Worm (Caenorhabditis elegans): ENCODE measurements around the gene tex-2.

tex-2 gene

DNA sequence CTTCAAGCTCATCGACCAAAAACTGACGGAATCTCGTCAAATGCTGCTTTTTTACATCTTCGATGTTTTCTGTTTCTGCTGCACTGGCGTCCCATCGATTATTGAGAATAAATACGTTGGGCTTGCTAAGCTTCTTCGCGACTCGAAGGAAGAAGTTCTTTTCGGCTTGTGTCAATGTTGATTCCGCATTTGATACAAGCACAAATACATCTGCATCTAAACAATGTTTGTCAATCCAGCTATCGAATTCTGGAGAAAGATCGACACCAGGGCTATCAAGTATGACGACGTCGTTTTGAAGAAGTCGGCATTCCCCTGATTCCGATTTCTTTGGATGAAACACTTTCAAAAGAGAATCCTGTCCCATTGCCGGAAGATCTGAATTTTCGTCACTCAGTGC lies 38.3 kb downstream of the tex-2 start:
- TF ChIP-seq T20F7.1 (GFP tag; optimal IDR thresholded peaks at IDR 0.05): no peak
- TF ChIP-seq Y105C5A.15 (GFP tag; IDR thresholded peaks at IDR 0.05): no peak
- peak; percentile 93 for TF ChIP-seq aha-1 (tag)
- TF ChIP-seq dmd-9 (GFP tag; IDR thresholded peaks at IDR 0.05): no peak
- TF ChIP-seq tra-1 (GFP tag; IDR thresholded peaks at IDR 0.05): no peak
- TF ChIP-seq php-3 (GFP tag; IDR thresholded peaks at IDR 0.05): no peak

- TF ChIP-seq vab-7 (GFP tag; IDR thresholded peaks at IDR 0.05) (no peak), set-16 (GFP tag; IDR thresholded peaks at IDR 0.05) (no peak), lin-39 (tag; optimal IDR thresholded peaks at IDR 0.05) (no peak), mdl-1 (tag; optimal IDR thresholded peaks at IDR 0.05) (no peak), zip-2 (tag; optimal IDR thresholded peaks at IDR 0.05) (no peak), nhr-25 (tag; optimal IDR thresholded peaks at IDR 0.05; ENCODE audit: borderline replicate concordance, insufficient read depth) (no peak), unc-39 (tag; optimal IDR thresholded peaks at IDR 0.05) (no peak), dmd-8 (GFP tag; IDR thresholded peaks at IDR 0.05) (no peak), hmg-1.1 (GFP tag; IDR thresholded peaks at IDR 0.05) (no peak), mxl-2 (GFP tag; conservative IDR thresholded peaks at IDR 0.05) (no peak), F44E2.7 (GFP tag; IDR thresholded peaks at IDR 0.05) (no peak), ceh-28 (tag; optimal IDR thresholded peaks at IDR 0.05) (no peak), nhr-77 (tag; optimal IDR thresholded peaks at IDR 0.05) (no peak), nhr-111 (GFP tag; optimal IDR thresholded peaks at IDR 0.05) (no peak), F49E8.2 (tag; optimal IDR thresholded peaks at IDR 0.05; ENCODE audit: borderline replicate concordance) (no peak), daf-12 (tag; optimal IDR thresholded peaks at IDR 0.05) (no peak), unc-130 (GFP tag; optimal IDR thresholded peaks at IDR 0.05) (no peak), F10B5.3 (tag; optimal IDR thresholded peaks at IDR 0.05) (no peak), arid-1 (GFP tag; conservative IDR thresholded peaks at IDR 0.05) (no peak), nhr-237 (tag; optimal IDR thresholded peaks at IDR 0.05) (no peak)
Observed at ce11 chrII:5833136-5833535, 40.3 kb downstream of the tex-2 start, which contains the start of gene gtap-1. Gene gtap-1, minus strand, starts transcription at chrII:5833236.

DNA sequence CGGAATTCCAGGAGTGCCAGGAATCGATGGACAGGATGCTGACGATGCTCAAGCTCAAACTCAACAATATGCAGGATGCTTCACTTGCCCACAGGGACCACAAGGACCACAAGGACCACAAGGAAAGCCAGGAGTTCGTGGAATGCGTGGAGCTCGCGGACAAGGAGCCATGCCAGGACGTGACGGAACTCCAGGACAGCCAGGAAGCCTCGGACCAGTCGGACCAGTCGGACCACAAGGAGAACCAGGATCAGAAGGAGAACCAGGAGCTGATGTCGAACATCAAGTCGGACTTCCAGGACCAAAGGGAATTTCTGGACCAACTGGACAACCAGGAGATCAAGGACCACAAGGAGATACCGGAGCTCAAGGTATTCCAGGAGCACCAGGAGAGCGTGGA lies 42.0 kb downstream of the tex-2 start:
- no peak for TF ChIP-seq nhr-6 (tag; optimal IDR thresholded peaks at IDR 0.05)
- no peak for TF ChIP-seq nhr-10 (tag; optimal IDR thresholded peaks at IDR 0.05)
- no peak for TF ChIP-seq nhr-41 (GFP tag; IDR thresholded peaks at IDR 0.05)
- TF ChIP-seq daf-19 (GFP tag; conservative IDR thresholded peaks at IDR 0.05): no peak
- peak; percentile 79 for TF ChIP-seq set-16 (GFP tag; IDR thresholded peaks at IDR 0.05)
- TF ChIP-seq F44E2.7 (GFP tag; IDR thresholded peaks at IDR 0.05): no peak
- TF ChIP-seq hlh-30 (tag; optimal IDR thresholded peaks at IDR 0.05; ENCODE audit: insufficient read depth): no peak

DNA sequence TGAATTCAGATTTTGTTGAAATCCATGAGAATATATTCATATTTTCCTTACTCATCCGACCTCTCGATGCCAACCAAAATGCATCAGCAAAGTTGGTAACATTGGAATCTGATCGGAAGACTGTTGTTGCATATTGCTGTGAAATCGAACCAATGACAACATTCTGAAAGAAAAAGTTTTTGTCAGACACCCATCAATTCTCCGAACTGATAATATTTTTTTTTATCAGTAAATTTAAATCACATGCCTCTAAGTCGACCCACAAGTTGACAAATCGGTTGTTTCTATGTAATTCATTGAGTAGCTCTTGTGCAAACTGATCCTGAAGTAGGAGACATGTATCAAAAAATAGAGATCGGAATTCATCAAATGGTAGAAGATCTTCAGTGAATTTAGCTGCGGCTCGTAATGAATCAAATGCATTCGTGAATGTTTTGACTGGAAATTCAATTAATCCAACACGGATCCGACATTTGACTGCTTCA lies 43.4 kb downstream of the tex-2 start, which contains the start of gene col-74:
Gene col-74 (plus strand): TSS at position 435 of the 485 bp plus-strand sequence.
- TF ChIP-seq nhr-28 (tag; optimal IDR thresholded peaks at IDR 0.05) (no peak), Y48G9A.11 (GFP tag; IDR thresholded peaks at IDR 0.05) (no peak), php-3 (GFP tag; IDR thresholded peaks at IDR 0.05) (no peak), attf-4 (tag; optimal IDR thresholded peaks at IDR 0.05) (no peak), T26A8.4 (GFP tag; IDR thresholded peaks at IDR 0.05) (no peak), nhr-111 (GFP tag; optimal IDR thresholded peaks at IDR 0.05) (no peak), dmd-6 (GFP tag; IDR thresholded peaks at IDR 0.05) (peak; percentile 75), daf-19 (GFP tag; conservative IDR thresholded peaks at IDR 0.05) (no peak), hif-1 (tag; optimal IDR thresholded peaks at IDR 0.05) (no peak), hlh-11 (tag; optimal IDR thresholded peaks at IDR 0.05) (peak; percentile 42), F26F4.8 (GFP tag; conservative IDR thresholded peaks at IDR 0.05) (no peak), ceh-20 (GFP tag; IDR thresholded peaks at IDR 0.05) (no peak), D1046.2 (GFP tag; IDR thresholded peaks at IDR 0.05) (no peak), dve-1 (tag; optimal IDR thresholded peaks at IDR 0.05; ENCODE audit: insufficient read depth) (peak; percentile 56), daf-16 (GFP tag; optimal IDR thresholded peaks at IDR 0.05) (no peak), daf-16 (tag; optimal IDR thresholded peaks at IDR 0.05) (peak; percentile 60), nhr-237 (tag; optimal IDR thresholded peaks at IDR 0.05) (no peak), unc-62 (GFP tag; optimal IDR thresholded peaks at IDR 0.05 in 1 of 2) (peak in 1 of 2 experiments; percentile 2), unc-62 (tag; optimal IDR thresholded peaks at IDR 0.05) (no peak)

Measured in whole organism, L4 larva.